Worm (Caenorhabditis elegans): Measurements from ENCODE around the gene ZK1055.2.

ce11 chrV:6557035-6557434 is 33.3 kb upstream of the ZK1055.2 start, which contains the start of gene spp-27:
- TF ChIP-seq ztf-11 (tag; optimal IDR thresholded peaks at IDR 0.05) (no peak), lin-11 (tag; optimal IDR thresholded peaks at IDR 0.05) (no peak), mdl-1 (tag; optimal IDR thresholded peaks at IDR 0.05) (no peak)

Measured in whole organism, L2 larva.